Worm (Caenorhabditis elegans) whole organism, L2 larva: Measurements from ENCODE around the gene B0416.11.

Source experiments
- C34F6.9 ChIP-seq: fragments of 150-350 bp; optimal IDR thresholded peaks from 2 replicates; lab custom pipeline; 2014; ENCODE audit warnings: missing biosample characterization, missing genetic modification characterization
- R02D3.7 ChIP-seq: fragments of 150-350 bp; optimal IDR thresholded peaks from 2 replicates; lab custom pipeline; 2014; ENCODE audit warnings: missing biosample characterization, missing genetic modification characterization
- Y55F3AM.14 ChIP-seq: fragments of 200-800 bp; sonication (Bioruptor generic); optimal IDR thresholded peaks from 2 replicates; lab custom pipeline; 2018; ENCODE audit warnings: mild to moderate bottlenecking, missing genetic modification characterization, missing compliant biosample characterization
- alr-1 ChIP-seq: fragments of 150-350 bp; optimal IDR thresholded peaks from 2 replicates; lab custom pipeline; 2014; ENCODE audit warnings: missing biosample characterization, missing genetic modification characterization
- aly-2 ChIP-seq: fragments of 150-350 bp; optimal IDR thresholded peaks from 2 replicates; lab custom pipeline; 2014; ENCODE audit warnings: missing biosample characterization, missing genetic modification characterization
- ama-1 ChIP-seq: fragments of 150-350 bp; optimal IDR thresholded peaks from 2 replicates; lab custom pipeline; 2018; ENCODE audit warnings: inconsistent platforms
- blmp-1 ChIP-seq: sonication (generic microtip); optimal IDR thresholded peaks from 2 replicates; lab custom pipeline; 2017; ENCODE audit warnings: missing genetic modification characterization, mild to moderate bottlenecking, missing compliant biosample characterization, antibody characterized with exemption, moderate library complexity; ENCODE audit not compliant: insufficient read depth
- ceh-16 ChIP-seq: fragments of 150-350 bp; optimal IDR thresholded peaks from 2 replicates; lab custom pipeline; 2014; ENCODE audit warnings: missing biosample characterization, missing genetic modification characterization
- ceh-82 ChIP-seq: fragments of 150-350 bp; optimal IDR thresholded peaks from 2 replicates; lab custom pipeline; 2014; ENCODE audit warnings: missing biosample characterization, missing genetic modification characterization
- crh-2 ChIP-seq: sonication (generic microtip); optimal IDR thresholded peaks from 2 replicates; lab custom pipeline; 2017; ENCODE audit warnings: missing biosample characterization, missing genetic modification characterization
- dmd-4 ChIP-seq: sonication (generic microtip); optimal IDR thresholded peaks from 2 replicates; lab custom pipeline; 2017; ENCODE audit warnings: missing biosample characterization, missing genetic modification characterization
- egl-27 ChIP-seq: sonication (generic microtip); optimal IDR thresholded peaks from 3 replicates; lab custom pipeline; 2017; ENCODE audit warnings: missing biosample characterization, missing genetic modification reagents, missing genetic modification characterization
- elt-3 ChIP-seq: sonication (generic microtip); optimal IDR thresholded peaks from 2 replicates; lab custom pipeline; 2017; ENCODE audit warnings: missing biosample characterization, missing genetic modification characterization
- gmeb-1 ChIP-seq: fragments of 150-350 bp; optimal IDR thresholded peaks from 2 replicates; lab custom pipeline; 2014; ENCODE audit warnings: missing biosample characterization, missing genetic modification characterization
- lin-11 ChIP-seq: fragments of 150-350 bp; sonication (generic microtip); optimal IDR thresholded peaks from 2 replicates; lab custom pipeline; 2014; ENCODE audit warnings: missing biosample characterization, missing genetic modification characterization, inconsistent platforms, mixed read lengths
- lin-13 ChIP-seq: fragments of 150-350 bp; optimal IDR thresholded peaks from 2 replicates; lab custom pipeline; 2014; ENCODE audit warnings: missing biosample characterization, missing genetic modification reagents, missing genetic modification characterization
- lin-39 ChIP-seq: fragments of 150-350 bp; optimal IDR thresholded peaks from 2 replicates; lab custom pipeline; 2014; ENCODE audit warnings: missing biosample characterization, missing genetic modification reagents, missing genetic modification characterization
- lsy-2 ChIP-seq, 2 experiments: fragments of 150-350 bp in 1 of 2; sonication (generic microtip) in 1 of 2; optimal IDR thresholded peaks; 2 replicates each; lab custom pipeline; 2014 to 2017; ENCODE audit warnings: missing biosample characterization in 2 of 2, missing genetic modification characterization in 2 of 2
- mbf-1 ChIP-seq: sonication (generic microtip); optimal IDR thresholded peaks from 2 replicates; lab custom pipeline; 2017; ENCODE audit warnings: missing biosample characterization, missing genetic modification characterization
- mdl-1 ChIP-seq, 2 experiments: fragments of 150-350 bp in 1 of 2; sonication (generic microtip) in 1 of 2; optimal IDR thresholded peaks; 2 replicates each; lab custom pipeline; 2017; ENCODE audit warnings: missing biosample characterization in 2 of 2, missing genetic modification characterization in 2 of 2
- nhr-11 ChIP-seq: fragments of 150-350 bp; optimal IDR thresholded peaks from 2 replicates; lab custom pipeline; 2014; ENCODE audit warnings: missing biosample characterization, missing genetic modification characterization
- nhr-12 ChIP-seq: fragments of 150-350 bp; optimal IDR thresholded peaks from 2 replicates; lab custom pipeline; 2014; ENCODE audit warnings: missing biosample characterization, missing genetic modification characterization
- nhr-129 ChIP-seq: fragments of 150-350 bp; optimal IDR thresholded peaks from 2 replicates; lab custom pipeline; 2014; ENCODE audit warnings: missing biosample characterization, missing genetic modification characterization
- nhr-21 ChIP-seq: fragments of 150-350 bp; optimal IDR thresholded peaks from 2 replicates; lab custom pipeline; 2014; ENCODE audit warnings: missing biosample characterization, missing genetic modification characterization
- nhr-23 ChIP-seq: fragments of 150-350 bp; optimal IDR thresholded peaks from 2 replicates; lab custom pipeline; 2014; ENCODE audit warnings: missing biosample characterization, missing genetic modification reagents, missing genetic modification characterization
- nhr-237 ChIP-seq: fragments of 150-350 bp; optimal IDR thresholded peaks from 2 replicates; lab custom pipeline; 2014; ENCODE audit warnings: missing biosample characterization, missing genetic modification characterization
- nhr-25 ChIP-seq: fragments of 150-350 bp; sonication (generic microtip); optimal IDR thresholded peaks from 3 replicates; lab custom pipeline; 2014; ENCODE audit warnings: missing biosample characterization, missing genetic modification characterization
- nhr-6 ChIP-seq: fragments of 150-350 bp; optimal IDR thresholded peaks from 2 replicates; lab custom pipeline; 2014; ENCODE audit warnings: missing biosample characterization, missing genetic modification characterization
- nhr-77 ChIP-seq: fragments of 150-350 bp; optimal IDR thresholded peaks from 2 replicates; lab custom pipeline; 2014; ENCODE audit warnings: missing biosample characterization, missing genetic modification characterization
- peb-1 ChIP-seq: fragments of 150-350 bp; optimal IDR thresholded peaks from 2 replicates; lab custom pipeline; 2014; ENCODE audit warnings: missing biosample characterization, missing genetic modification characterization
- sem-4 ChIP-seq: fragments of 150-350 bp; optimal IDR thresholded peaks from 2 replicates; lab custom pipeline; 2014; ENCODE audit warnings: missing biosample characterization, missing genetic modification reagents, missing genetic modification characterization
- skn-1 ChIP-seq: sonication (generic microtip); optimal IDR thresholded peaks from 2 replicates; lab custom pipeline; 2017; ENCODE audit warnings: missing biosample characterization, missing genetic modification characterization
- sma-3 ChIP-seq: sonication (generic microtip); optimal IDR thresholded peaks from 2 replicates; lab custom pipeline; 2016; ENCODE audit warnings: missing genetic modification reagents, missing genetic modification characterization, missing compliant biosample characterization
- sma-9 ChIP-seq, 2 experiments: fragments of 150-350 bp in 1 of 2; sonication (generic microtip) in 1 of 2; optimal IDR thresholded peaks; 2 replicates each; lab custom pipeline; 2014 to 2016; ENCODE audit warnings: missing genetic modification characterization in 2 of 2, mild to moderate bottlenecking in 1 of 2, missing biosample characterization in 1 of 2, missing compliant biosample characterization in 1 of 2, missing genetic modification reagents in 1 of 2, moderate library complexity in 1 of 2
- snpc-4 ChIP-seq: fragments of 150-350 bp; optimal IDR thresholded peaks from 2 replicates; lab custom pipeline; 2014; ENCODE audit warnings: missing biosample characterization, missing genetic modification characterization
- unc-39 ChIP-seq: fragments of 150-350 bp; optimal IDR thresholded peaks from 2 replicates; lab custom pipeline; 2014; ENCODE audit warnings: missing biosample characterization, missing genetic modification characterization
- unc-62 ChIP-seq: fragments of 150-350 bp; optimal IDR thresholded peaks from 2 replicates; lab custom pipeline; 2014; ENCODE audit warnings: missing biosample characterization, missing genetic modification reagents, missing genetic modification characterization
- zag-1 ChIP-seq: fragments of 150-350 bp; optimal IDR thresholded peaks from 2 replicates; lab custom pipeline; 2014; ENCODE audit warnings: missing biosample characterization, missing genetic modification characterization
- ztf-1 ChIP-seq: fragments of 200-800 bp; sonication (Bioruptor generic); conservative IDR thresholded peaks from 2 replicates; pipeline ENCODE4 v1.3.6; 2022; ENCODE audit warnings: missing genetic modification characterization, missing compliant biosample characterization
- ztf-11 ChIP-seq: sonication (generic microtip); optimal IDR thresholded peaks from 2 replicates; lab custom pipeline; 2017; ENCODE audit warnings: missing biosample characterization, missing genetic modification characterization
- ztf-4 ChIP-seq: fragments of 150-350 bp; optimal IDR thresholded peaks from 2 replicates; lab custom pipeline; 2014; ENCODE audit warnings: missing biosample characterization, missing genetic modification characterization

B0416.11 gene

DNA sequence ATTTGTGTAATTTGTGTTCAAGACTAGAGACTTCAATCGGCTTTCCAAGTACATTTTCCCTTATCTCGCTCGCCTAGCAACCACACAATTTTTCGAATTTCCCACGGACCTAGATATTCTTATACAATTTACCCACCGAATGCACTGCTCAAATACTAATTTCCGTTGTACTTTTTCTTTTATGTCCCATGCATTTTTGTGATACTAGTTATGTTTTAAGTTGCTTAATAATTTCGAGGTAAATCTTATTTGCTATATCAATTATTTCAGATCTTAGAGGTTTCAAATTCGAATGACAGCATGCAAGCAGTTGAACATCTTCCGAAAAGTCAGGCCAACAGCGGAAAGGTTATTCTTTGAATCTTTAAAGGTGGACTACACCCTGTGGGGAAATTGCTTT, 23.4 kb downstream of the B0416.11 start, which contains the start of gene F18G5.1:
Gene F18G5.1, plus strand, starts transcription at position 301 of the 400 bp plus-strand sequence.
- TF ChIP-seq lin-11 = no peak
- TF ChIP-seq nhr-23 = no peak
- no peak for TF ChIP-seq ceh-82 (tag; lab: Kevin White, UChicago)
- TF ChIP-seq R02D3.7 (tag; lab: Kevin White, UChicago) = no peak
- no peak for TF ChIP-seq ceh-16 (tag; lab: Kevin White, UChicago)
- TF ChIP-seq snpc-4 (tag; lab: Kevin White, UChicago) = no peak
- TF ChIP-seq nhr-237 (tag; lab: Kevin White, UChicago) = no peak
- TF ChIP-seq sem-4 = no peak
- TF ChIP-seq unc-39 (tag; lab: Kevin White, UChicago) = no peak
- TF ChIP-seq nhr-11 (tag; lab: Kevin White, UChicago) = no peak
- TF ChIP-seq mbf-1 (tag; lab: Kevin White, UChicago) = no peak
- TF ChIP-seq zag-1 (tag; lab: Kevin White, UChicago) = no peak
- no peak for TF ChIP-seq nhr-129 (tag; lab: Kevin White, UChicago)
- no peak for TF ChIP-seq ztf-11 (tag; lab: Kevin White, UChicago)
- no peak for TF ChIP-seq lin-39 (tag; lab: Kevin White, UChicago)
- TF ChIP-seq gmeb-1 (tag; lab: Kevin White, UChicago) = no peak
- TF ChIP-seq, all 48 proteins: peak for 0

DNA sequence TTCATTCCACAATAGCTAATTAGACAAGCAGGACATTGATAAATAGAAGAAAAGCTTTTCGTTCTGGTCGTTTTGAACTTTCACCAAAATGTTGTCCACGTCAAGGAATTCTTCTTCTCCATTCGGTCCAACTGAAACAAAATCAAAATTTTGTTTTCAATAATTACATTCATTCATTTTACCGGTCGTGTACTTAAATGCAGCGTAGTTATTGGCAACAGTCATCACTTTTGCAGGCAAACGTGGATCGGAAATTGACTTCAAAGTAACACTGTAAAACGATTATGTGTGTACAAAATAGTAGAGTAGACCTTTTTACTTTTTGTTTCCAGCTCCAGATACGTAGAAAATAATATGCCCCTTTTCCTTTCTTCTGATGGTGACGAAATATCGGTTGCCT, 26.9 kb downstream of the B0416.11 start:
- TF ChIP-seq nhr-129 (tag; lab: Kevin White, UChicago) (no peak), nhr-21 (tag; lab: Kevin White, UChicago) (no peak), mdl-1 (tag; optimal IDR thresholded peaks at IDR 0.05; lab: Kevin White, UChicago) (no peak), sem-4 (no peak), peb-1 (tag; lab: Kevin White, UChicago) (no peak), nhr-12 (no peak)

DNA sequence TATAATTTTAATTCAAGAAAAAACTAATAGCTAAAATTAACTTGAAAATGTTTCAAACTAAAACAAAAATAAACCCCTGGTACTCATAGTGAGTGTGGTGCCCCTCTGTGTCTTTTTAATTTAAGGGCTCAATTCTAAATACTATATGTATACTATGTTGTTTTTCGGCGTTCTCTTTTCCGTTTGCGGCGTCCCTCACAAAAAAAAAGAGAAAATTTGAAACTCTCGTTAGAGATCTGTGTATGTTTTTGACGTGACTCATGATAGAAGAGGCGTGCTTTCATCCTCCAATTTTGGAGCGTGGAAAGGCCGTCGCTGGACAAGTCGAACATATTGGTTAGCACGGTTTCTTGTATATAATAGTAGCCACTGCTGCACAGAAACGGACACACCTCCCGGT, 31.4 kb downstream of the B0416.11 start, which contains the start of gene pes-8:
Gene pes-8, plus strand, starts transcription at position 301 of the 400 bp plus-strand sequence.
- TF ChIP-seq nhr-6 (tag; lab: Kevin White, UChicago) (no peak), mdl-1 (tag; optimal IDR thresholded peaks at IDR 0.05; lab: Kevin White, UChicago) (no peak), zag-1 (tag; lab: Kevin White, UChicago) (no peak), nhr-237 (tag; lab: Kevin White, UChicago) (no peak), unc-62 (GFP tag; lab: Kevin White, UChicago) (no peak), egl-27 (tag; lab: Kevin White, UChicago) (no peak), blmp-1 (tag; lab: Kevin White, UChicago) (no peak), skn-1 (tag; lab: Kevin White, UChicago) (no peak), nhr-21 (tag; lab: Kevin White, UChicago) (no peak), nhr-77 (tag; lab: Kevin White, UChicago) (no peak), alr-1 (no peak), nhr-129 (tag; lab: Kevin White, UChicago) (no peak), gmeb-1 (tag; lab: Kevin White, UChicago) (no peak), unc-39 (tag; lab: Kevin White, UChicago) (no peak), C34F6.9 (tag; lab: Kevin White, UChicago) (no peak), ama-1 (no peak), Y55F3AM.14 (GFP tag; lab: Kevin White, UChicago) (no peak)

DNA sequence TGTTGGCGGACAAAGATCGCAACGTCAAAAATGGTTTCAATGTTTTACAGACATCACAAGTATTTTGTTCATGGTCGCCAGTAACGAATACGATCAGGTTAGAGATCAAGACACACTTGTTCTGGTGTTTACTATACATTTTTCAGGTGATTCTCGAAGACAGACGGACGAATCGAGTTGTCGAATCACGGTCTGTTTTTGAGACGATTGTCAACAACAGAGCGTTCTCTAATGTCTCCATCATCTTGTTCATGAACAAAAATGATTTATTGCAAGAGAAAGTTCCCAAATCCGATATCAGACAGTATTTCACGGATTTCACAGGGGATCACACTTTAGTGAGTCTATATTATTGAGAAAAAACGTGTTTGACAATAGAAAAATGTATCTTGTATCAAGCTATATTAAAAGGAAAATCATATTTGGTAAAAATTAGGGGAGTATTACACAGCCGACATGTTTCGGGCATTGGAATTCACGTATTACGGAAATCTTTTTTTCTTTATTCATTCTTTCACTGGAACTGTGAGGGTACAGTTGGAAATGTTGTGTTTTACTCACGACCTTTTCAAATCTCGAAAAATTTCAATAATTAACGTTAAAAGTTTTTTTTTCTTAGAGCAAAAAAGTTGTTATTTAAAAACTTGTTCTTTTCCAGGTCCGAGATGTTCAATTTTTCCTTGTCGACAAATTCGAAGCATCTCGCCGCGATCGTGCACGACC, 34.7 kb downstream of the B0416.11 start:
- TF ChIP-seq crh-2 (peak; percentile 6), Y55F3AM.14 (GFP tag; lab: Kevin White, UChicago) (no peak), nhr-129 (tag; lab: Kevin White, UChicago) (peak; percentile 39), nhr-21 (tag; lab: Kevin White, UChicago) (peak; percentile 47), sma-9 (GFP tag; optimal IDR thresholded peaks at IDR 0.05; lab: Kevin White, UChicago) (peak; percentile 29), sma-9 (tag; optimal IDR thresholded peaks at IDR 0.05; lab: Kevin White, UChicago) (no peak)

DNA sequence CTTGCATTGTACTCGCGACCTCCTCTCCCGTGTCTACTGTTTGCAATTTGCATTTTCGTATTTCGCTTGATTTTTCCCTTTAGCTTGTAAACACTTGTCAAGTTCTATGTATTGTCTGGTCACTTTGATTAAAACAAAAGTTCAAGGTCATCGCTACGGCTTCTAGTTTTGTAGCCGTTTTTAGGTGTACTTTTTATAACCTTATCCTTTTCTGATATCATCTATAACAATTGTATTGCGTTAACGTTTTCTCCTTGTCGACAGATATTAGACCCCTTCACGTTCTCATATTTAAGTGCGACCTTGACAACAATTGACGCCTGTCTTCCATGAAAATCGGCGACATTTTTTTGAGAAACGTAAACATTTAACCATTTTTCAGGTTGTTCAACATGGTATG, 36.3 kb downstream of the B0416.11 start:
- TF ChIP-seq ztf-4 (tag; lab: Kevin White, UChicago) (no peak), lin-13 (no peak), lsy-2 (tag; optimal IDR thresholded peaks at IDR 0.05; lab: Kevin White, UChicago) (no peak), C34F6.9 (tag; lab: Kevin White, UChicago) (no peak), gmeb-1 (tag; lab: Kevin White, UChicago) (no peak), lin-11 (no peak), sma-3 (GFP tag; lab: Kevin White, UChicago) (peak; percentile 4), snpc-4 (tag; lab: Kevin White, UChicago) (no peak), nhr-25 (tag; lab: Kevin White, UChicago) (peak; percentile 74), nhr-6 (tag; lab: Kevin White, UChicago) (no peak), dmd-4 (tag; lab: Kevin White, UChicago) (no peak), sma-9 (GFP tag; optimal IDR thresholded peaks at IDR 0.05; lab: Kevin White, UChicago) (peak; percentile 57), sma-9 (tag; optimal IDR thresholded peaks at IDR 0.05; lab: Kevin White, UChicago) (no peak), aly-2 (tag; lab: Kevin White, UChicago) (no peak), ztf-1 (GFP tag; lab: Robert Waterston, UW) (no peak), peb-1 (tag; lab: Kevin White, UChicago) (no peak), sem-4 (no peak), unc-62 (GFP tag; lab: Kevin White, UChicago) (no peak), blmp-1 (tag; lab: Kevin White, UChicago) (peak; percentile 7), mdl-1 (tag; optimal IDR thresholded peaks at IDR 0.05; lab: Kevin White, UChicago) (no peak), mbf-1 (tag; lab: Kevin White, UChicago) (no peak), ceh-16 (tag; lab: Kevin White, UChicago) (no peak), nhr-23 (no peak), elt-3 (tag; lab: Kevin White, UChicago) (no peak)
